Fruit fly (Drosophila melanogaster) whole organism, larva: ENCODE measurements around the gene CG4629.
A peak's percentile ranks its signal among the peaks of the same experiment; 100 is the strongest.

Experiments
- noc ChIP-seq: fragments of 200-800 bp; sonication (Bioruptor generic); optimal IDR thresholded peaks from 3 replicates; lab custom pipeline; 2019; ENCODE audit warnings: missing biosample characterization, mild to moderate bottlenecking, missing genetic modification characterization, moderate library complexity

The CG4629 gene

dm6 chr2L:1123078-1123818, 20.9 kb upstream of the CG4629 start:
- TF ChIP-seq noc (tag; lab: Kevin White, UChicago), result no peak

- TF ChIP-seq noc (tag; lab: Kevin White, UChicago), result no peak
Observed at dm6 chr2L:1122711-1122960, 20.3 kb upstream of the CG4629 start.

- TF ChIP-seq noc (tag; lab: Kevin White, UChicago), result no peak
Observed at dm6 chr2L:1121942-1122710, 19.8 kb upstream of the CG4629 start.

- TF ChIP-seq noc (tag; lab: Kevin White, UChicago), result no peak
Observed at dm6 chr2L:1120206-1120902, 18.1 kb upstream of the CG4629 start.

dm6 chr2L:1118880-1119809, 16.8 kb upstream of the CG4629 start:
- TF ChIP-seq noc (tag; lab: Kevin White, UChicago), result peak; percentile 96

- no peak for TF ChIP-seq noc (tag; lab: Kevin White, UChicago)
Observed at dm6 chr2L:1118149-1118548, 15.8 kb upstream of the CG4629 start.

dm6 chr2L:1116661-1117322, 14.5 kb upstream of the CG4629 start:
- TF ChIP-seq noc (tag; lab: Kevin White, UChicago), result peak; percentile 43

- TF ChIP-seq noc (tag; lab: Kevin White, UChicago), result peak; percentile 69
Observed at dm6 chr2L:1114230-1114629, 11.9 kb upstream of the CG4629 start.

dm6 chr2L:1112641-1113040, 10.3 kb upstream of the CG4629 start, which contains the start of gene CG14340:
Gene CG14340 (plus strand): TSS chr2L:1112941.
- TF ChIP-seq noc (tag; lab: Kevin White, UChicago), result no peak

- TF ChIP-seq noc (tag; lab: Kevin White, UChicago), result no peak
Observed at dm6 chr2L:1108029-1108688, 5.9 kb upstream of the CG4629 start, which contains the start of the genes PolrMT and CG14339. Gene PolrMT (minus strand): TSS chr2L:1108373. Gene CG14339 (plus strand): TSS chr2L:1108540.

dm6 chr2L:1095450-1095849, 6.9 kb downstream of the CG4629 start:
- TF ChIP-seq noc (tag; lab: Kevin White, UChicago), result no peak

dm6 chr2L:1094724-1095123, 7.6 kb downstream of the CG4629 start:
- peak; percentile 10 for TF ChIP-seq noc (tag; lab: Kevin White, UChicago)

- no peak for TF ChIP-seq noc (tag; lab: Kevin White, UChicago)
Observed at dm6 chr2L:1091675-1092074, 10.6 kb downstream of the CG4629 start.

- TF ChIP-seq noc (tag; lab: Kevin White, UChicago), result no peak
Observed at dm6 chr2L:1086312-1086906, 15.9 kb downstream of the CG4629 start.
